Fruit fly (Drosophila melanogaster): ENCODE results near the gene GstD1.

The GstD1 gene

dm6 chr3R:12350497-12350896, 18.6 kb downstream of the GstD1 start, which contains the start of gene CG10038 (continued):
- TF ChIP-seq nau (GFP tag; optimal IDR thresholded peaks at IDR 0.05), result no peak
- no peak for TF ChIP-seq CG6689 (GFP tag; IDR thresholded peaks at IDR 0.05)
- TF ChIP-seq Ssrp (tag; optimal IDR thresholded peaks at IDR 0.05), result no peak
- TF ChIP-seq CG42726 (GFP tag; IDR thresholded peaks at IDR 0.05; ENCODE audit: partially characterized antibody), result peak; percentile 97
- peak; percentile 20 for TF ChIP-seq CG2875 (GFP tag; optimal IDR thresholded peaks at IDR 0.05)
- no peak for TF ChIP-seq HmgD (GFP tag; optimal IDR thresholded peaks at IDR 0.05)
- no peak for TF ChIP-seq Sox100B (GFP tag; optimal IDR thresholded peaks at IDR 0.05)
- TF ChIP-seq sc (optimal IDR thresholded peaks at IDR 0.05), result no peak
- TF ChIP-seq sc (GFP tag; optimal IDR thresholded peaks at IDR 0.05), result no peak
- no peak for TF ChIP-seq CrebB (tag; optimal IDR thresholded peaks at IDR 0.05)
- TF ChIP-seq CG11398 (GFP tag; optimal IDR thresholded peaks at IDR 0.05), result no peak
- TF ChIP-seq CG6272 (GFP tag; IDR thresholded peaks at IDR 0.05), result peak; percentile 68
- TF ChIP-seq Bgb (GFP tag; IDR thresholded peaks at IDR 0.05; ENCODE audit: partially characterized antibody), result peak; percentile 97
- TF ChIP-seq CG1792 (GFP tag; optimal IDR thresholded peaks at IDR 0.05), result no peak
- no peak for TF ChIP-seq CG16815 (GFP tag; optimal IDR thresholded peaks at IDR 0.05)
- peak; percentile 93 for TF ChIP-seq Dll (GFP tag; IDR thresholded peaks at IDR 0.05; ENCODE audit: partially characterized antibody)
- peak; percentile 80 for TF ChIP-seq CG14860 (GFP tag; IDR thresholded peaks at IDR 0.05; ENCODE audit: partially characterized antibody)
- TF ChIP-seq Hmr (GFP tag; optimal IDR thresholded peaks at IDR 0.05), result peak; percentile 54
- peak; percentile 14 for TF ChIP-seq CG9876 (GFP tag; optimal IDR thresholded peaks at IDR 0.05)
- no peak for TF ChIP-seq CHES-1-like (GFP tag; optimal IDR thresholded peaks at IDR 0.05)
- TF ChIP-seq ttk (GFP tag; IDR thresholded peaks at IDR 0.05), result no peak
- TF ChIP-seq Camta (GFP tag; optimal IDR thresholded peaks at IDR 0.05), result no peak
- no peak for TF ChIP-seq Usf (GFP tag; optimal IDR thresholded peaks at IDR 0.05)
- TF ChIP-seq bcd (GFP tag; optimal IDR thresholded peaks at IDR 0.05), result peak; percentile 41
- TF ChIP-seq zfh1 (GFP tag; IDR thresholded peaks at IDR 0.05), result no peak
- TF ChIP-seq CG17829 (tag; optimal IDR thresholded peaks at IDR 0.05), result peak; percentile 60
- TF ChIP-seq CG15514 (GFP tag; optimal IDR thresholded peaks at IDR 0.05), result peak; percentile 79
- TF ChIP-seq bbx (GFP tag; IDR thresholded peaks at IDR 0.05; ENCODE audit: partially characterized antibody), result peak; percentile 95
- TF ChIP-seq Med (GFP tag), result peak; percentile 88
- TF ChIP-seq Abd-B (GFP tag; optimal IDR thresholded peaks at IDR 0.05), result peak; percentile 8
- TF ChIP-seq pnt (GFP tag; optimal IDR thresholded peaks at IDR 0.05), result no peak
- TF ChIP-seq CG3995 (GFP tag; optimal IDR thresholded peaks at IDR 0.05), result peak; percentile 22
- no peak for TF ChIP-seq CG2199 (GFP tag; IDR thresholded peaks at IDR 0.05)
- no peak for TF ChIP-seq pb (GFP tag; optimal IDR thresholded peaks at IDR 0.05)
- no peak for TF ChIP-seq emc (GFP tag; optimal IDR thresholded peaks at IDR 0.05)
- peak; percentile 69 for TF ChIP-seq CG1603 (tag; optimal IDR thresholded peaks at IDR 0.05)
- TF ChIP-seq CG11093 (GFP tag; IDR thresholded peaks at IDR 0.05), result no peak
- peak; percentile 10 for TF ChIP-seq CG5245 (GFP tag; optimal IDR thresholded peaks at IDR 0.05)
- TF ChIP-seq CG1233 (GFP tag; optimal IDR thresholded peaks at IDR 0.05), result no peak
- TF ChIP-seq MTF-1 (GFP tag; optimal IDR thresholded peaks at IDR 0.05; ENCODE audit: borderline replicate concordance), result no peak
- TF ChIP-seq phol (tag; optimal IDR thresholded peaks at IDR 0.05), result peak; percentile 53
- TF ChIP-seq Chrac-16 (GFP tag; optimal IDR thresholded peaks at IDR 0.05), result peak; percentile 16
- TF ChIP-seq eve (GFP tag; optimal IDR thresholded peaks at IDR 0.05), result no peak
- peak; percentile 97 for TF ChIP-seq CG6791 (GFP tag; IDR thresholded peaks at IDR 0.05; ENCODE audit: partially characterized antibody)
- TF ChIP-seq E2f1 (GFP tag; IDR thresholded peaks at IDR 0.05), result no peak
- TF ChIP-seq CG34376 (GFP tag; optimal IDR thresholded peaks at IDR 0.05), result no peak
- TF ChIP-seq Lhr (GFP tag; optimal IDR thresholded peaks at IDR 0.05), result peak; percentile 74
- TF ChIP-seq slp2 (GFP tag; optimal IDR thresholded peaks at IDR 0.05), result peak; percentile 1
- no peak for TF ChIP-seq CG15696 (tag; optimal IDR thresholded peaks at IDR 0.05)
- TF ChIP-seq Hr3 (GFP tag; optimal IDR thresholded peaks at IDR 0.05), result peak; percentile 36
- peak; percentile 30 for TF ChIP-seq CG9817 (tag; optimal IDR thresholded peaks at IDR 0.05)
